Fruit fly (Drosophila melanogaster) whole organism, wandering third instar larva: ENCODE measurements around the gene wac.

Experiments
- Abd-B ChIP-seq: fragments of >200 bp; optimal IDR thresholded peaks from 2 replicates; lab custom pipeline; 2017; ENCODE audit warnings: missing biosample characterization, missing genetic modification characterization
- CG32264 ChIP-seq: fragments of 200-800 bp; sonication (Bioruptor generic); optimal IDR thresholded peaks from 2 replicates; lab custom pipeline; 2016; ENCODE audit warnings: missing biosample characterization, missing genetic modification characterization
- CG9705 ChIP-seq: fragments of 200-800 bp; sonication (Bioruptor generic); optimal IDR thresholded peaks from 2 replicates; lab custom pipeline; 2018; ENCODE audit warnings: missing biosample characterization, mild to moderate bottlenecking, missing genetic modification characterization
- CrebA ChIP-seq: fragments of 200-800 bp; sonication (Bioruptor generic); optimal IDR thresholded peaks from 2 replicates; lab custom pipeline; 2016; ENCODE audit warnings: missing biosample characterization, mild to moderate bottlenecking, missing genetic modification characterization, borderline replicate concordance
- Dfd ChIP-seq: fragments of >200 bp; optimal IDR thresholded peaks from 2 replicates; lab custom pipeline; 2017; ENCODE audit warnings: missing biosample characterization, missing genetic modification characterization
- Dif ChIP-seq: fragments of 200-275, 200-300 bp; sonication (Bioruptor generic); optimal IDR thresholded peaks from 2 replicates; lab custom pipeline; 2018; ENCODE audit warnings: missing biosample characterization, missing genetic modification characterization; ENCODE audit not compliant: partially characterized antibody
- GATAd ChIP-seq: sonication (Bioruptor generic); optimal IDR thresholded peaks from 2 replicates; lab custom pipeline; 2016; ENCODE audit warnings: missing biosample characterization, missing genetic modification characterization
- HLH106 ChIP-seq: fragments of 200-800 bp; optimal IDR thresholded peaks from 3 replicates; lab custom pipeline; 2019; ENCODE audit warnings: missing biosample characterization, mild to moderate bottlenecking, missing genetic modification characterization, moderate library complexity
- Hnf4 ChIP-seq: fragments of 200-800 bp; sonication (Bioruptor generic); optimal IDR thresholded peaks from 2 replicates; lab custom pipeline; 2016; ENCODE audit warnings: missing biosample characterization, mild to moderate bottlenecking, missing genetic modification characterization
- Hr78 ChIP-seq: fragments of >200 bp; optimal IDR thresholded peaks from 2 replicates; lab custom pipeline; 2017; ENCODE audit warnings: missing biosample characterization, missing genetic modification characterization
- Hr83 ChIP-seq: fragments of 200-300 bp; sonication (Bioruptor generic); optimal IDR thresholded peaks from 2 replicates; lab custom pipeline; 2016; ENCODE audit warnings: missing biosample characterization, mild to moderate bottlenecking, missing genetic modification characterization, moderate library complexity; ENCODE audit not compliant: poor library complexity, severe bottlenecking
- Jra ChIP-seq: sonication (Bioruptor generic); optimal IDR thresholded peaks from 2 replicates; lab custom pipeline; 2016; ENCODE audit warnings: missing biosample characterization, missing genetic modification characterization
- Mio ChIP-seq: sonication (Bioruptor generic); optimal IDR thresholded peaks from 2 replicates; lab custom pipeline; 2016; ENCODE audit warnings: missing biosample characterization, missing genetic modification characterization
- Myc ChIP-seq: fragments of >200 bp; optimal IDR thresholded peaks from 2 replicates; lab custom pipeline; 2017
- N ChIP-seq: fragments of >200 bp; optimal IDR thresholded peaks from 2 replicates; lab custom pipeline; 2018; ENCODE audit warnings: missing biosample characterization, missing external identifiers, missing genetic modification characterization
- OdsH ChIP-seq: fragments of 200-800 bp; sonication (Bioruptor generic); optimal IDR thresholded peaks from 2 replicates; lab custom pipeline; 2016; ENCODE audit warnings: missing biosample characterization, mild to moderate bottlenecking, missing genetic modification characterization
- Sp1 ChIP-seq: fragments of 200-800 bp; sonication (Bioruptor generic); optimal IDR thresholded peaks from 3 replicates; lab custom pipeline; 2019; ENCODE audit warnings: missing biosample characterization, mild to moderate bottlenecking, missing genetic modification characterization, moderate library complexity
- br ChIP-seq: fragments of 200-800 bp; sonication (Bioruptor generic); optimal IDR thresholded peaks from 2 replicates; lab custom pipeline; 2016; ENCODE audit warnings: missing biosample characterization, missing genetic modification characterization
- brk ChIP-seq: fragments of 200-800 bp; sonication (Bioruptor generic); optimal IDR thresholded peaks from 2 replicates; lab custom pipeline; 2016; ENCODE audit warnings: missing biosample characterization, mild to moderate bottlenecking, missing genetic modification characterization
- dl ChIP-seq, 2 experiments: fragments of 175-275, 200-275 bp in 1 of 2; fragments of 200-275 bp in 1 of 2; sonication (Bioruptor generic); optimal IDR thresholded peaks; lab custom pipeline; 2018; ENCODE audit warnings: mild to moderate bottlenecking in 2 of 2, missing biosample characterization in 2 of 2, missing genetic modification characterization in 2 of 2, moderate library complexity in 2 of 2; ENCODE audit not compliant: partially characterized antibody in 2 of 2, insufficient read depth in 1 of 2
- dmrt93B ChIP-seq: fragments of 200-800 bp; sonication (Bioruptor generic); optimal IDR thresholded peaks from 2 replicates; lab custom pipeline; 2018; ENCODE audit warnings: missing biosample characterization, mild to moderate bottlenecking, missing genetic modification characterization
- dsf ChIP-seq: sonication (Bioruptor generic); optimal IDR thresholded peaks from 2 replicates; lab custom pipeline; 2016; ENCODE audit warnings: missing biosample characterization, missing genetic modification characterization, borderline replicate concordance
- ey ChIP-seq: fragments of 200-800 bp; sonication (Bioruptor generic); optimal IDR thresholded peaks from 2 replicates; lab custom pipeline; 2016; ENCODE audit warnings: missing biosample characterization, missing genetic modification characterization
- foxo ChIP-seq, 2 experiments: fragments of 200-800 bp; sonication (Bioruptor generic); optimal IDR thresholded peaks; 2 replicates in 1 of 2; 3 replicates in 1 of 2; lab custom pipeline; 2016 to 2017; ENCODE audit warnings: missing biosample characterization in 2 of 2, missing genetic modification characterization in 2 of 2
- fru ChIP-seq: fragments of 200-800 bp; sonication (Bioruptor generic); optimal IDR thresholded peaks from 3 replicates; lab custom pipeline; 2016; ENCODE audit warnings: missing biosample characterization, mild to moderate bottlenecking, missing genetic modification characterization
- h ChIP-seq: fragments of 200-800 bp; sonication (Bioruptor generic); optimal IDR thresholded peaks from 3 replicates; lab custom pipeline; 2016; ENCODE audit warnings: missing biosample characterization, mild to moderate bottlenecking, missing genetic modification characterization
- jim ChIP-seq: fragments of 175-275, 200-325 bp; sonication (Bioruptor generic); optimal IDR thresholded peaks from 2 replicates; lab custom pipeline; 2016; ENCODE audit warnings: missing biosample characterization, mild to moderate bottlenecking, missing genetic modification characterization
- lola ChIP-seq: fragments of >200 bp; optimal IDR thresholded peaks from 2 replicates; lab custom pipeline; 2017; ENCODE audit warnings: missing biosample characterization, missing genetic modification characterization
- pan ChIP-seq: fragments of >200 bp; optimal IDR thresholded peaks from 2 replicates; lab custom pipeline; 2017
- psq ChIP-seq: fragments of 200-800 bp; sonication (Bioruptor generic); optimal IDR thresholded peaks from 3 replicates; lab custom pipeline; 2017; ENCODE audit warnings: missing biosample characterization, mild to moderate bottlenecking, missing genetic modification characterization, moderate library complexity
- rgr ChIP-seq: fragments of 200-800 bp; sonication (Bioruptor generic); optimal IDR thresholded peaks from 3 replicates; lab custom pipeline; 2016; ENCODE audit warnings: missing biosample characterization, mild to moderate bottlenecking, missing genetic modification characterization
- sage ChIP-seq: fragments of 200-800 bp; sonication (Bioruptor generic); optimal IDR thresholded peaks from 2 replicates; lab custom pipeline; 2016; ENCODE audit warnings: missing biosample characterization, mild to moderate bottlenecking, missing genetic modification characterization
- sv ChIP-seq: fragments of 200-800 bp; sonication (Bioruptor generic); optimal IDR thresholded peaks from 3 replicates; lab custom pipeline; 2016; ENCODE audit warnings: missing biosample characterization, missing genetic modification characterization
- tai ChIP-seq: sonication (Bioruptor generic); optimal IDR thresholded peaks from 2 replicates; lab custom pipeline; 2016; ENCODE audit warnings: missing biosample characterization, missing genetic modification characterization
- usp ChIP-seq: fragments of >200 bp; optimal IDR thresholded peaks from 2 replicates; lab custom pipeline; 2017; ENCODE audit warnings: missing biosample characterization, missing genetic modification characterization
- woc ChIP-seq: sonication (Bioruptor generic); optimal IDR thresholded peaks from 2 replicates; lab custom pipeline; 2016; ENCODE audit warnings: missing biosample characterization, mild to moderate bottlenecking, missing genetic modification characterization

Gene wac

dm6 chr3L:212520-212919, 45.5 kb upstream of the wac start, which contains the start of the genes thoc7 and Dis3l2:
thoc7 (minus strand) TSS chr3L:212687.
Dis3l2 (plus strand) TSS chr3L:212709.
- TF ChIP-seq Hr83, result no peak
- TF ChIP-seq CG32264 (GFP tag; lab: Kevin White, UChicago), result no peak
- TF ChIP-seq psq (GFP tag; lab: Kevin White, UChicago), result no peak
- TF ChIP-seq Abd-B (GFP tag; lab: Kevin White, UChicago), result no peak
- no peak for TF ChIP-seq brk
- no peak for TF ChIP-seq pan (lab: Kevin White, UChicago)
- no peak for TF ChIP-seq Myc (lab: Kevin White, UChicago)
- TF ChIP-seq sage (GFP tag; lab: Kevin White, UChicago), result no peak
- no peak for TF ChIP-seq Sp1 (GFP tag; lab: Kevin White, UChicago)
- TF ChIP-seq Hnf4 (GFP tag; lab: Kevin White, UChicago), result no peak
- no peak for TF ChIP-seq HLH106 (tag; lab: Kevin White, UChicago)
- TF ChIP-seq Jra, result no peak
- TF ChIP-seq CrebA (GFP tag; lab: Kevin White, UChicago), result no peak
- TF ChIP-seq tai, result no peak
- no peak for TF ChIP-seq foxo (GFP tag; optimal IDR thresholded peaks at IDR 0.05; lab: Kevin White, UChicago)
- no peak for TF ChIP-seq br (GFP tag; lab: Kevin White, UChicago)
- TF ChIP-seq ey (GFP tag; lab: Kevin White, UChicago), result no peak
- no peak for TF ChIP-seq rgr (GFP tag; lab: Kevin White, UChicago)
- TF ChIP-seq jim, result no peak

dm6 chr3L:216325-216724, 41.7 kb upstream of the wac start, which contains the start of gene Kaz1-ORFB:
Kaz1-ORFB (plus strand) TSS chr3L:216625.
- no peak for TF ChIP-seq sage (GFP tag; lab: Kevin White, UChicago)
- TF ChIP-seq Hr78 (GFP tag; lab: Kevin White, UChicago), result no peak
- TF ChIP-seq dmrt93B (GFP tag; lab: Kevin White, UChicago), result no peak
- no peak for TF ChIP-seq Abd-B (GFP tag; lab: Kevin White, UChicago)
- TF ChIP-seq tai, result no peak
- no peak for TF ChIP-seq rgr (GFP tag; lab: Kevin White, UChicago)
- no peak for TF ChIP-seq OdsH (GFP tag; lab: Kevin White, UChicago)
- no peak for TF ChIP-seq Myc (lab: Kevin White, UChicago)
- TF ChIP-seq Sp1 (GFP tag; lab: Kevin White, UChicago), result no peak
- TF ChIP-seq, all 38 proteins: peak for 0

dm6 chr3L:217480-218118, 40.4 kb upstream of the wac start, which contains the start of gene CG13877:
CG13877 (plus strand) TSS chr3L:218068.
- TF ChIP-seq CG9705 (GFP tag; lab: Kevin White, UChicago) (no peak), jim (no peak), psq (GFP tag; lab: Kevin White, UChicago) (no peak), dmrt93B (GFP tag; lab: Kevin White, UChicago) (no peak), lola (GFP tag; lab: Kevin White, UChicago) (no peak), sage (GFP tag; lab: Kevin White, UChicago) (no peak), fru (GFP tag; lab: Kevin White, UChicago) (no peak), Hr78 (GFP tag; lab: Kevin White, UChicago) (no peak), OdsH (GFP tag; lab: Kevin White, UChicago) (no peak), Jra (no peak)

- TF ChIP-seq Jra (no peak), ey (GFP tag; lab: Kevin White, UChicago) (peak; percentile 77), CG32264 (GFP tag; lab: Kevin White, UChicago) (no peak), HLH106 (tag; lab: Kevin White, UChicago) (peak; percentile 85), pan (lab: Kevin White, UChicago) (no peak), Myc (lab: Kevin White, UChicago) (no peak), rgr (GFP tag; lab: Kevin White, UChicago) (peak; percentile 58), dsf (GFP tag; lab: Kevin White, UChicago) (no peak), GATAd (GFP tag; lab: Kevin White, UChicago) (no peak), brk (no peak), Hr83 (peak; percentile 63), Abd-B (GFP tag; lab: Kevin White, UChicago) (no peak), Sp1 (GFP tag; lab: Kevin White, UChicago) (peak; percentile 61), sage (GFP tag; lab: Kevin White, UChicago) (peak; percentile 44), CrebA (GFP tag; lab: Kevin White, UChicago) (no peak), Hr78 (GFP tag; lab: Kevin White, UChicago) (no peak), CG9705 (GFP tag; lab: Kevin White, UChicago) (peak; percentile 67), Mio (no peak), dmrt93B (GFP tag; lab: Kevin White, UChicago) (peak; percentile 73), psq (GFP tag; lab: Kevin White, UChicago) (peak; percentile 53), Dfd (GFP tag; lab: Kevin White, UChicago) (no peak), Hnf4 (GFP tag; lab: Kevin White, UChicago) (peak; percentile 4), usp (GFP tag; lab: Kevin White, UChicago) (no peak), woc (peak; percentile 37), dl (GFP tag; optimal IDR thresholded peaks at IDR 0.05; lab: Kevin White, UChicago; ENCODE audit: insufficient read depth in 1 of 2, partially characterized antibody in 2 of 2) (no peak), h (peak; percentile 73), br (GFP tag; lab: Kevin White, UChicago) (peak; percentile 68), tai (no peak), N (GFP tag; lab: Kevin White, UChicago) (no peak), Dif (GFP tag; lab: Kevin White, UChicago) (no peak), sv (peak; percentile 82)
These were observed 34.7 kb upstream of the wac start, which contains the start of the genes pyx and CG33229 for dm6 chr3L:223019-223902. pyx (minus strand) TSS chr3L:223069. CG33229 (plus strand) TSS chr3L:223852.
